Fruit fly (Drosophila melanogaster) whole organism: Measurements from ENCODE around the gene Rrp1.

Experiments
- CG8478 ChIP-seq: fragments of >200 bp; optimal IDR thresholded peaks from 2 replicates; lab custom pipeline; 2018; ENCODE audit warnings: inconsistent platforms
- Dll ChIP-seq: fragments of >200 bp; optimal IDR thresholded peaks from 2 replicates; lab custom pipeline; 2017
- EcR ChIP-seq, 2 experiments: fragments of >200 bp; optimal IDR thresholded peaks; 2 replicates each; lab custom pipeline; 2017; ENCODE audit warnings: missing biosample characterization in 2 of 2, missing genetic modification characterization in 2 of 2, missing genetic modification reagents in 2 of 2
- pan ChIP-seq: fragments of >200 bp; optimal IDR thresholded peaks from 2 replicates; lab custom pipeline; 2017
- usp ChIP-seq: fragments of >200 bp; optimal IDR thresholded peaks from 2 replicates; lab custom pipeline; 2017; ENCODE audit warnings: missing biosample characterization, missing genetic modification characterization, mixed read lengths

DNA sequence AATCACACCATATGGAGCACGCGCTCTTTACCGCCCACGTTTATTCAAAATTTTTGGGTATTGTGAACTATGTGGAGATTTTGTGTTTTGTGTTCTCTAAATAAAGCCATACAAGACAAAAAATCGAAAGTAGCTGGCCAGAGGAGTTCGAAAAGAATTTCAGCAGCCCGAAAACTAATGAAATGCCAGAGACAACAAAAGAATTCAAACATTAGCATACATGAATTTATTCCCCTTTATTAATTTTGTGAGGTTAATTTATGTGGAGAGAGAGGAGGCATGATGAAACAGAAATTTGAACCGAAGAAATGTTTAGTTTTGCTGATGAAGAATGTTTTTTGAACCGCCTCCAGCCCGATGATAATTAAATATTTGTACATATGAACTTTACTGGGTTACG is 33.9 kb upstream of the Rrp1 start:
- TF ChIP-seq Dll (lab: Kevin White, UChicago) = no peak
- TF ChIP-seq pan (lab: Kevin White, UChicago) = no peak
- no peak for TF ChIP-seq CG8478 (lab: Kevin White, UChicago)
- TF ChIP-seq usp = no peak
- no peak for TF ChIP-seq EcR (GFP tag; optimal IDR thresholded peaks at IDR 0.05; lab: Kevin White, UChicago)
